Worm (Caenorhabditis elegans): ENCODE data around the gene pbs-1.

DNA sequence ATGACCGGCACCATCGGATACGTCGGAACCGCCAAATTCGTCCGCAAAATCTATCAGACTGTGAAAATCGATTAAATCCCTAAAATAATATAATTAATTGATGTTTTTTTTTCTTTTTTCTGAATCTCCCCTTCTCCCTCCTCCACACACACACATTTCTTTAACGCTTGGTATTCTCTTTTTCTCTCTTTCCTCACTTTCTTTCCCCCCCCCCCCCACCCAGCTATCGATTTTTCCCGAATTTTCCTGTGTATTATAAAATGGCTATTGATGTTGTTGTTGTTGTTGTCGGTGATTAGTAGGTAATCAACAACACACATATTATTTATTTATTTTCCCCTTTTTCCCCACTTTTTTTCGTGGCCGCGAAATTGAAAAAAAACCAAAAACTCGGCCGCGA is 41.7 kb upstream of the pbs-1 start:
- TF ChIP-seq dao-5 (tag; optimal IDR thresholded peaks at IDR 0.05) (no peak), W03F9.2 (tag; optimal IDR thresholded peaks at IDR 0.05) (no peak), him-1 (tag; optimal IDR thresholded peaks at IDR 0.05) (no peak)

Measured in whole organism, L4/young adult.